Fruit fly (Drosophila melanogaster): ENCODE measurements around the gene Or33c.

Gene Or33c

DNA sequence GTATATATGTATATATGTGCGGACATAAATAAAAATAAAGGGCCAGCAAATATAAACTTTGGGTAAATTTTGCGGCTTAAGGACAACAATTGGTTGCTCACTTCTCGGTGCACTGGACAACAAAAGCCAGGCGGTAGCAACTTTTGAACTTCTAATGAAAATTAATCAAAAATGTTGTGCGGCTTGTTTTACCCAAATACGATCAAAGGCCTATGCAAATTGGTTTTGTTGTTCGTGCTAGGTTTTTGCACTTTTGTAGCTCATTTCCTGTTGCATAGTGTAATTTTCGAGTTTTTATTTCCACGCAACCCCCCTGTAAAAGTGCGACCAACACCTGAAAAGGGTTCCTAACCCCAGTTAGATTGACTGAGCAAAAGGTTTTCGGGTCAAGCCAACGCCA, 35.3 kb upstream of the Or33c start (continued):
- TF ChIP-seq Deaf1 (tag; optimal IDR thresholded peaks at IDR 0.05) (no peak), NfI (GFP tag; optimal IDR thresholded peaks at IDR 0.05) (peak; percentile 34), CG18599 (GFP tag; optimal IDR thresholded peaks at IDR 0.05) (peak; percentile 80), Sox102F (GFP tag; optimal IDR thresholded peaks at IDR 0.05) (peak; percentile 37), CG17385 (GFP tag; optimal IDR thresholded peaks at IDR 0.05) (peak; percentile 34), slou (GFP tag; optimal IDR thresholded peaks at IDR 0.05) (no peak), CG10209 (GFP tag; optimal IDR thresholded peaks at IDR 0.05) (no peak), CG2129 (GFP tag; IDR thresholded peaks at IDR 0.05; ENCODE audit: partially characterized antibody) (no peak), CG11695 (GFP tag; IDR thresholded peaks at IDR 0.05) (no peak), da (GFP tag; optimal IDR thresholded peaks at IDR 0.05) (no peak), dm (GFP tag; optimal IDR thresholded peaks at IDR 0.05) (no peak), seq (GFP tag; IDR thresholded peaks at IDR 0.05) (0 out of 2 replicates have a peak, but pooled peaks have one; percentile 13), CG42726 (GFP tag; IDR thresholded peaks at IDR 0.05; ENCODE audit: partially characterized antibody) (no peak), CG12659 (GFP tag; optimal IDR thresholded peaks at IDR 0.05) (peak; percentile 3), Atf-2 (GFP tag; optimal IDR thresholded peaks at IDR 0.05) (no peak), Awh (GFP tag; IDR thresholded peaks at IDR 0.05) (peak; percentile 45; the same call in 1 of the 2 replicates), tap (tag; optimal IDR thresholded peaks at IDR 0.05) (no peak), CG31388 (GFP tag; optimal IDR thresholded peaks at IDR 0.05) (no peak), Dll (GFP tag; IDR thresholded peaks at IDR 0.05; ENCODE audit: partially characterized antibody) (no peak), CG13424 (tag; optimal IDR thresholded peaks at IDR 0.05) (peak; percentile 25), tin (GFP tag; optimal IDR thresholded peaks at IDR 0.05) (no peak), chm (GFP tag; IDR thresholded peaks at IDR 0.05) (peak; percentile 31; the same call in 1 of the 2 replicates), sens-2 (GFP tag; IDR thresholded peaks at IDR 0.05) (no peak), Rfx (GFP tag; IDR thresholded peaks at IDR 0.05) (peak; percentile 68), CG11504 (tag; optimal IDR thresholded peaks at IDR 0.05) (peak; percentile 40), CG16813 (GFP tag; IDR thresholded peaks at IDR 0.05; ENCODE audit: partially characterized antibody) (no peak), Gug (GFP tag; IDR thresholded peaks at IDR 0.05) (0 out of 4 replicates have a peak, but pooled peaks have one; percentile 14), CG4328 (GFP tag; optimal IDR thresholded peaks at IDR 0.05) (no peak), slbo (GFP tag; IDR thresholded peaks at IDR 0.05) (peak; percentile 71), aop (GFP tag; IDR thresholded peaks at IDR 0.05) (no peak), mld (GFP tag; IDR thresholded peaks at IDR 0.05; ENCODE audit: partially characterized antibody) (no peak), so (GFP tag; IDR thresholded peaks at IDR 0.05) (no peak), cg (GFP tag; optimal IDR thresholded peaks at IDR 0.05) (no peak), CG1603 (tag; optimal IDR thresholded peaks at IDR 0.05) (peak; percentile 12), CG3838 (GFP tag; optimal IDR thresholded peaks at IDR 0.05) (no peak), tgo (GFP tag; IDR thresholded peaks at IDR 0.05) (peak; percentile 26; the same call in 1 of the 3 replicates), CG7839 (tag; optimal IDR thresholded peaks at IDR 0.05) (peak; percentile 40), CG7745 (tag; optimal IDR thresholded peaks at IDR 0.05) (no peak), dysf (GFP tag; IDR thresholded peaks at IDR 0.05) (peak; percentile 62; the same call in 1 of the 3 replicates), caup (GFP tag; optimal IDR thresholded peaks at IDR 0.05; ENCODE audit: severe bottlenecking) (peak; percentile 33), Hsf (GFP tag; optimal IDR thresholded peaks at IDR 0.05) (no peak), Dad (GFP tag; optimal IDR thresholded peaks at IDR 0.05) (no peak), CG3995 (GFP tag; optimal IDR thresholded peaks at IDR 0.05) (no peak), bcd (GFP tag; optimal IDR thresholded peaks at IDR 0.05) (no peak), CG11560 (tag; IDR thresholded peaks at IDR 0.05) (peak; percentile 21; the same call in 1 of the 3 replicates), CG32532 (GFP tag; IDR thresholded peaks at IDR 0.05) (peak; percentile 67), corto (GFP tag; optimal IDR thresholded peaks at IDR 0.05) (no peak), kay (GFP tag; optimal IDR thresholded peaks at IDR 0.05) (no peak), Xbp1 (GFP tag; optimal IDR thresholded peaks at IDR 0.05) (peak; percentile 6), CG6689 (GFP tag; IDR thresholded peaks at IDR 0.05) (peak; percentile 47; the same call in 1 of the 2 replicates), Myb (GFP tag; optimal IDR thresholded peaks at IDR 0.05) (no peak)

All from whole organism, embryonic.